Fruit fly (Drosophila melanogaster) whole organism, embryonic: ENCODE measurements around the gene dib.
A peak's percentile ranks its signal among the peaks of the same experiment; 100 is the strongest.

ENCODE experiments used
- Awh ChIP-seq: fragments of 200-800 bp; sonication (Bioruptor generic); IDR thresholded peaks from 2 replicates; pipeline ENCODE4, ENCODE4 v1.3.6; 2022; ENCODE audit warnings: missing biosample characterization, missing genetic modification characterization
- Blimp-1 ChIP-seq: fragments of 200-800 bp; sonication (Bioruptor generic); optimal IDR thresholded peaks from 3 replicates; lab custom pipeline; 2018; ENCODE audit warnings: missing biosample characterization, missing genetic modification characterization, mild to moderate bottlenecking, moderate library complexity, missing genetic modification reagents
- CG10274 ChIP-seq: fragments of 200-800 bp; sonication (Bioruptor generic); optimal IDR thresholded peaks from 3 replicates; lab custom pipeline; 2017; ENCODE audit warnings: missing biosample characterization, mild to moderate bottlenecking, missing genetic modification characterization
- CG10543 ChIP-seq: fragments of 200-800 bp; sonication (Bioruptor generic); optimal IDR thresholded peaks from 3 replicates; lab custom pipeline; 2017; ENCODE audit warnings: missing biosample characterization, mild to moderate bottlenecking, missing genetic modification characterization, moderate library complexity
- CG11696 ChIP-seq: fragments of 200-800 bp; sonication (Bioruptor generic); IDR thresholded peaks from 2 replicates; pipeline ENCODE4 v1.3.6; 2022; ENCODE audit warnings: missing biosample characterization, missing genetic modification characterization
- CG12104 ChIP-seq: fragments of 200-800 bp; sonication (Bioruptor generic); optimal IDR thresholded peaks from 3 replicates; lab custom pipeline; 2016; ENCODE audit warnings: missing biosample characterization, missing genetic modification characterization
- CG13424 ChIP-seq: fragments of 200-800 bp; sonication (Bioruptor generic); optimal IDR thresholded peaks from 2 replicates; lab custom pipeline; 2019; ENCODE audit warnings: missing biosample characterization, mild to moderate bottlenecking, missing genetic modification characterization, moderate library complexity
- CG14860 ChIP-seq: fragments of 200-800 bp; sonication (Bioruptor generic); IDR thresholded peaks from 3 replicates; pipeline ENCODE4 v1.3.6; 2022; ENCODE audit warnings: missing biosample characterization, missing genetic modification characterization; ENCODE audit not compliant: partially characterized antibody
- CG14965 ChIP-seq: fragments of 200-800 bp; sonication (Bioruptor generic); optimal IDR thresholded peaks from 2 replicates; lab custom pipeline; 2016; ENCODE audit warnings: missing biosample characterization, missing genetic modification characterization, borderline replicate concordance
- CG16779 ChIP-seq: fragments of 200-800 bp; sonication (Bioruptor generic); IDR thresholded peaks from 2 replicates; pipeline ENCODE4 v1.3.6; 2022; ENCODE audit warnings: missing biosample characterization, missing genetic modification characterization
- CG17359 ChIP-seq: fragments of 200-800 bp; sonication (Bioruptor generic); optimal IDR thresholded peaks from 3 replicates; lab custom pipeline; 2018; ENCODE audit warnings: missing biosample characterization, mild to moderate bottlenecking, missing genetic modification characterization, moderate library complexity
- CG1792 ChIP-seq: fragments of 200-800 bp; sonication (Bioruptor generic); optimal IDR thresholded peaks from 2 replicates; lab custom pipeline; 2016; ENCODE audit warnings: missing biosample characterization, missing genetic modification characterization
- CG2199 ChIP-seq: fragments of 200-800 bp; sonication (Bioruptor generic); IDR thresholded peaks from 3 replicates; pipeline ENCODE4 v1.3.6; 2022; ENCODE audit warnings: missing biosample characterization, missing genetic modification characterization
- CG31365 ChIP-seq: fragments of 200-800 bp; sonication (Bioruptor generic); optimal IDR thresholded peaks from 2 replicates; lab custom pipeline; 2018; ENCODE audit warnings: missing biosample characterization, mild to moderate bottlenecking, missing genetic modification characterization
- CG32767 ChIP-seq: fragments of 200-800 bp; sonication (Bioruptor generic); IDR thresholded peaks from 2 replicates; pipeline ENCODE4 v1.3.6; 2022; ENCODE audit warnings: missing biosample characterization, missing genetic modification characterization
- CG4617 ChIP-seq: fragments of 200-800 bp; sonication (Bioruptor generic); optimal IDR thresholded peaks from 3 replicates; lab custom pipeline; 2016; ENCODE audit warnings: missing biosample characterization, missing genetic modification characterization, borderline replicate concordance
- CG4707 ChIP-seq: fragments of 200-800 bp; sonication (Bioruptor generic); optimal IDR thresholded peaks from 2 replicates; lab custom pipeline; 2018; ENCODE audit warnings: missing biosample characterization, mild to moderate bottlenecking, missing genetic modification characterization, moderate library complexity
- CG4854 ChIP-seq: fragments of 200-800 bp; sonication (Bioruptor generic); optimal IDR thresholded peaks from 2 replicates; lab custom pipeline; 2016; ENCODE audit warnings: missing biosample characterization, missing genetic modification characterization, inconsistent platforms
- CG5180 ChIP-seq: fragments of 200-800 bp; sonication (Bioruptor generic); optimal IDR thresholded peaks from 3 replicates; lab custom pipeline; 2017; ENCODE audit warnings: missing biosample characterization, missing genetic modification characterization, mild to moderate bottlenecking, moderate library complexity, missing genetic modification reagents
- CG5245 ChIP-seq: fragments of 200-800 bp; sonication (Bioruptor generic); optimal IDR thresholded peaks from 3 replicates; lab custom pipeline; 2016; ENCODE audit warnings: missing biosample characterization, missing genetic modification characterization
- CG7357 ChIP-seq: fragments of 200-800 bp; sonication (Bioruptor generic); IDR thresholded peaks from 3 replicates; pipeline ENCODE4 v1.3.6; 2022; ENCODE audit warnings: missing biosample characterization, missing genetic modification characterization
- CG8281 ChIP-seq: fragments of 200-800 bp; sonication (Bioruptor generic); optimal IDR thresholded peaks from 2 replicates; lab custom pipeline; 2018; ENCODE audit warnings: missing biosample characterization, mild to moderate bottlenecking, missing genetic modification characterization, moderate library complexity
- CG8765 ChIP-seq: fragments of 200-800 bp; sonication (Bioruptor generic); IDR thresholded peaks from 2 replicates; pipeline ENCODE4 v1.3.6; 2022; ENCODE audit warnings: missing biosample characterization, missing genetic modification characterization
- CG9817 ChIP-seq: fragments of 200-800 bp; sonication (Bioruptor generic); optimal IDR thresholded peaks from 2 replicates; lab custom pipeline; 2018; ENCODE audit warnings: missing biosample characterization, mild to moderate bottlenecking, missing genetic modification characterization, moderate library complexity
- D ChIP-seq, 2 experiments: fragments of 200-800 bp in 1 of 2; fragments of >200 bp in 1 of 2; sonication (Bioruptor generic) in 1 of 2; optimal IDR thresholded peaks; 2 replicates in 1 of 2; 3 replicates in 1 of 2; lab custom pipeline; 2017; ENCODE audit warnings: mild to moderate bottlenecking in 1 of 2, missing biosample characterization in 1 of 2, missing genetic modification characterization in 1 of 2, missing genetic modification reagents in 1 of 2
- Dll ChIP-seq: fragments of 200-800 bp; sonication (Bioruptor generic); IDR thresholded peaks from 4 replicates; pipeline ENCODE4 v1.3.6; 2022; ENCODE audit warnings: missing biosample characterization, missing genetic modification characterization; ENCODE audit not compliant: partially characterized antibody
- Fer1 ChIP-seq: fragments of 200-800 bp; sonication (Bioruptor generic); optimal IDR thresholded peaks from 2 replicates; lab custom pipeline; 2017; ENCODE audit warnings: missing biosample characterization, mild to moderate bottlenecking, missing genetic modification characterization
- Gug ChIP-seq: fragments of 200-800 bp; sonication (Bioruptor generic); IDR thresholded peaks from 4 replicates; pipeline ENCODE4 v1.3.6; 2022; ENCODE audit warnings: missing biosample characterization, missing genetic modification characterization
- MBD-R2 ChIP-seq: fragments of 200-800 bp; sonication (Bioruptor generic); IDR thresholded peaks from 2 replicates; pipeline ENCODE4 v1.3.6; 2022; ENCODE audit warnings: missing biosample characterization, missing genetic modification characterization
- Neu2 ChIP-seq: fragments of 200-800 bp; sonication (Bioruptor generic); optimal IDR thresholded peaks from 3 replicates; lab custom pipeline; 2016; ENCODE audit warnings: missing biosample characterization, missing genetic modification characterization, borderline replicate concordance
- Nf-YA ChIP-seq: fragments of 200-800 bp; sonication (Bioruptor generic); IDR thresholded peaks from 2 replicates; pipeline ENCODE4 v1.3.6; 2022; ENCODE audit warnings: missing biosample characterization, missing genetic modification characterization
- YL-1 ChIP-seq: fragments of 200-800 bp; sonication (Bioruptor generic); optimal IDR thresholded peaks from 3 replicates; lab custom pipeline; 2017; ENCODE audit warnings: missing biosample characterization, mild to moderate bottlenecking, missing genetic modification characterization
- ab ChIP-seq: fragments of 200-800 bp; sonication (Bioruptor generic); optimal IDR thresholded peaks from 2 replicates; lab custom pipeline; 2016; ENCODE audit warnings: missing biosample characterization, missing genetic modification characterization
- aop ChIP-seq: fragments of 200-800 bp; sonication (Bioruptor generic); IDR thresholded peaks from 2 replicates; pipeline ENCODE4 v1.3.6; 2022; ENCODE audit warnings: missing biosample characterization, missing genetic modification characterization
- crp ChIP-seq, 2 experiments: fragments of 200-800 bp; sonication (Bioruptor generic); optimal IDR thresholded peaks; 2 replicates in 1 of 2; 3 replicates in 1 of 2; lab custom pipeline; 2017; ENCODE audit warnings: missing biosample characterization in 2 of 2, missing genetic modification characterization in 2 of 2, mild to moderate bottlenecking in 1 of 2, moderate library complexity in 1 of 2
- fd64A ChIP-seq: fragments of 200-800 bp; sonication (Bioruptor generic); optimal IDR thresholded peaks from 3 replicates; lab custom pipeline; 2018; ENCODE audit warnings: missing biosample characterization, mild to moderate bottlenecking, missing genetic modification characterization
- gt ChIP-seq: fragments of 200-800 bp; sonication (Bioruptor generic); IDR thresholded peaks from 2 replicates; pipeline ENCODE4 v1.3.6; 2022; ENCODE audit warnings: missing biosample characterization, missing genetic modification characterization
- ham ChIP-seq: fragments of 200-800 bp; sonication (Bioruptor generic); IDR thresholded peaks from 2 replicates; pipeline ENCODE4 v1.3.6; 2022; ENCODE audit warnings: missing biosample characterization, missing genetic modification characterization
- lab ChIP-seq: fragments of 200-800 bp; sonication (Bioruptor generic); optimal IDR thresholded peaks from 3 replicates; lab custom pipeline; 2017; ENCODE audit warnings: missing biosample characterization, missing genetic modification characterization, mild to moderate bottlenecking, moderate library complexity, missing genetic modification reagents
- lilli ChIP-seq: fragments of 200-800 bp; sonication (Bioruptor generic); optimal IDR thresholded peaks from 3 replicates; lab custom pipeline; 2016; ENCODE audit warnings: missing biosample characterization, missing genetic modification characterization
- phol ChIP-seq: fragments of 200-800 bp; sonication (Bioruptor generic); optimal IDR thresholded peaks from 3 replicates; lab custom pipeline; 2018; ENCODE audit warnings: missing biosample characterization, mild to moderate bottlenecking, missing genetic modification characterization, moderate library complexity
- pita ChIP-seq: fragments of 200-800 bp; sonication (Bioruptor generic); optimal IDR thresholded peaks from 2 replicates; lab custom pipeline; 2017; ENCODE audit warnings: missing biosample characterization, mild to moderate bottlenecking, missing genetic modification characterization
- rib ChIP-seq: fragments of 200-800 bp; sonication (Bioruptor generic); IDR thresholded peaks from 2 replicates; pipeline ENCODE4 v1.3.6; 2022; ENCODE audit warnings: missing biosample characterization, missing genetic modification characterization
- shn ChIP-seq: fragments of 200-800 bp; sonication (Bioruptor generic); optimal IDR thresholded peaks from 3 replicates; lab custom pipeline; 2016; ENCODE audit warnings: missing biosample characterization, missing genetic modification characterization
- sima ChIP-seq: fragments of 200-800 bp; sonication (Bioruptor generic); optimal IDR thresholded peaks from 2 replicates; lab custom pipeline; 2016; ENCODE audit warnings: missing biosample characterization, missing genetic modification characterization
- sug ChIP-seq: fragments of 200-800 bp; optimal IDR thresholded peaks from 2 replicates; lab custom pipeline; 2019; ENCODE audit warnings: missing biosample characterization, mild to moderate bottlenecking, missing genetic modification characterization, moderate library complexity
- wdn ChIP-seq: fragments of 200-800 bp; sonication (Bioruptor generic); IDR thresholded peaks from 2 replicates; pipeline ENCODE4 v1.3.6; 2022; ENCODE audit warnings: missing biosample characterization, missing genetic modification characterization
- zfh1 ChIP-seq: fragments of 200-800 bp; sonication (Bioruptor generic); IDR thresholded peaks from 3 replicates; pipeline ENCODE4 v1.3.6; 2022; ENCODE audit warnings: missing biosample characterization, missing genetic modification characterization

The dib gene

DNA sequence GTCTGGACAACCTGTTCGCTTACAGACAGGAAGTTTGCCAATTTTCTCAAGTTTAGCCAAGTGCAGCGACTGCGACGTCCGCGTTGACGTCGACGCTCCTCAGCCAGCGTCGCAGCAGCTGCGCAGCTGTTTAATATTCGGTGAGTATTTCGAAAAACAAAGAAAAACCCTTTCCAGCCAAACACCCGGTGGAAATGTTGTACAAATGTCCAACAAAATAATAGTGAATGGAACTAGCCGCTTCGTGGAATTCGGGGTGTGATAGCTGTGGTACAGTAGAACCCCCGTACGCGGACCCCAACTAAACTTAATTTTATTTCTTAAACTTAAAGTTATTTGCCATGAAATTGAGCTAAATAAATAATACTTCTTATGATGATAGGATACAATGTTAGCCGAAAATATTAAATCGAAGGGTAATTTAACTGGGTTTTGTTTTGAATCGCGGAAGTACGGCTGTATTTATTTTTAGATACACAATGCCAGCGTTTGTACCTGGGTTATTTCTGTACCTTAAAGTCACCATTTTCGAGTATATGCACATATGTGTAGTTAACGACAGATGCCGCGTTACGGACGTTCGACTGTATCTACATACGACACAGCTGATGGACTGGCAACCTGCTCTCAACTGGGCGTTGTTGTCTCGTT lies 46.9 kb downstream of the dib start (continued):
- TF ChIP-seq MBD-R2 (GFP tag; lab: Robert Waterston, UW) (0 out of 2 replicates have a peak, but pooled peaks have one; percentile 30), CG17359 (tag; lab: Kevin White, UChicago) (peak; percentile 73), ab (GFP tag; lab: Kevin White, UChicago) (peak; percentile 33), Blimp-1 (GFP tag; lab: Kevin White, UChicago) (peak; percentile 66), CG5245 (peak; percentile 45), shn (GFP tag; lab: Kevin White, UChicago) (peak; percentile 18), CG32767 (GFP tag; lab: Robert Waterston, UW) (peak; percentile 41; the same call in 1 of the 2 replicates), CG1792 (peak; percentile 38), CG4854 (GFP tag; lab: Kevin White, UChicago) (peak; percentile 71), CG14965 (peak; percentile 32), Nf-YA (GFP tag; lab: Robert Waterston, UW) (0 out of 2 replicates have a peak, but pooled peaks have one; percentile 43), wdn (GFP tag; lab: Robert Waterston, UW) (peak; percentile 63), CG7357 (GFP tag; lab: Robert Waterston, UW) (peak; percentile 46; the same call in 2 of the 3 replicates), rib (no peak), CG31365 (peak; percentile 32), crp (GFP tag; optimal IDR thresholded peaks at IDR 0.05; lab: Kevin White, UChicago) (peak in 1 of 2 experiments; percentile 60), CG10274 (GFP tag; lab: Kevin White, UChicago) (peak; percentile 69), CG10543 (GFP tag; lab: Kevin White, UChicago) (peak; percentile 71), zfh1 (peak; percentile 60; the same call in 2 of the 3 replicates), CG2199 (no peak), lilli (GFP tag; lab: Kevin White, UChicago) (peak; percentile 80), gt (GFP tag; lab: Robert Waterston, UW) (no peak), sima (GFP tag; lab: Kevin White, UChicago) (no peak), fd64A (GFP tag; lab: Kevin White, UChicago) (peak; percentile 5), CG4707 (GFP tag; lab: Kevin White, UChicago) (no peak), Gug (GFP tag; lab: Robert Waterston, UW) (peak; percentile 47; the same call in 2 of the 4 replicates), D (optimal IDR thresholded peaks at IDR 0.05; lab: Kevin White, UChicago) (no peak), D (GFP tag; optimal IDR thresholded peaks at IDR 0.05; lab: Kevin White, UChicago) (peak; percentile 81), pita (GFP tag; lab: Kevin White, UChicago) (no peak), CG14860 (no peak), Neu2 (GFP tag; lab: Kevin White, UChicago) (no peak), CG13424 (tag; lab: Kevin White, UChicago) (peak; percentile 84), CG9817 (tag; lab: Kevin White, UChicago) (peak; percentile 46), CG8765 (GFP tag; lab: Robert Waterston, UW) (no peak), phol (tag; lab: Kevin White, UChicago) (peak; percentile 81), Awh (GFP tag; lab: Robert Waterston, UW) (no peak), Fer1 (GFP tag; lab: Kevin White, UChicago) (peak; percentile 80), sug (peak; percentile 60), CG12104 (peak; percentile 82), ham (GFP tag; lab: Robert Waterston, UW) (no peak), CG11696 (GFP tag; lab: Robert Waterston, UW) (no peak), Dll (GFP tag; lab: Robert Waterston, UW) (no peak), lab (GFP tag; lab: Kevin White, UChicago) (peak; percentile 77), aop (no peak), CG8281 (peak; percentile 45), YL-1 (GFP tag; lab: Kevin White, UChicago) (no peak), CG4617 (GFP tag; lab: Kevin White, UChicago) (peak; percentile 0), CG16779 (GFP tag; lab: Robert Waterston, UW) (no peak), CG5180 (GFP tag; lab: Kevin White, UChicago) (peak; percentile 68)
